Fruit fly (Drosophila melanogaster): ENCODE data around the gene SdhD.

SdhD gene

dm6 chr3R:23763015-23763414 is 2.6 kb upstream of the SdhD start, which contains the start of gene udt (continued):
- peak; percentile 18; the same call in 1 of the 2 replicates for TF ChIP-seq CG9932 (GFP tag; IDR thresholded peaks at IDR 0.05)
- TF ChIP-seq CG2712 (tag; optimal IDR thresholded peaks at IDR 0.05), result peak; percentile 13
- peak; percentile 26 for TF ChIP-seq CG14710 (tag; optimal IDR thresholded peaks at IDR 0.05)
- TF ChIP-seq CG1603 (tag; optimal IDR thresholded peaks at IDR 0.05), result peak; percentile 53
- peak; percentile 24 for TF ChIP-seq CG1647 (GFP tag; optimal IDR thresholded peaks at IDR 0.05)
- peak; percentile 55 for TF ChIP-seq CG15514 (GFP tag; optimal IDR thresholded peaks at IDR 0.05)
- TF ChIP-seq trem (tag; optimal IDR thresholded peaks at IDR 0.05), result peak; percentile 35
- TF ChIP-seq Hsf (GFP tag; optimal IDR thresholded peaks at IDR 0.05), result peak; percentile 1
- 0 out of 2 replicates have a peak, but pooled peaks have one; percentile 34 for TF ChIP-seq Dref (GFP tag; IDR thresholded peaks at IDR 0.05)
- TF ChIP-seq CG15073 (GFP tag; optimal IDR thresholded peaks at IDR 0.05), result no peak
- TF ChIP-seq schlank (tag; optimal IDR thresholded peaks at IDR 0.05), result no peak
- TF ChIP-seq Dfd (GFP tag; optimal IDR thresholded peaks at IDR 0.05), result no peak

- TF ChIP-seq bcd (GFP tag; optimal IDR thresholded peaks at IDR 0.05) (peak; percentile 99), Eip74EF (GFP tag; optimal IDR thresholded peaks at IDR 0.05) (peak in 1 of 2 experiments; percentile 98), CG10147 (GFP tag; optimal IDR thresholded peaks at IDR 0.05) (peak; percentile 98), CG7963 (GFP tag; IDR thresholded peaks at IDR 0.05; ENCODE audit: partially characterized antibody) (no peak), cato (GFP tag; optimal IDR thresholded peaks at IDR 0.05; ENCODE audit: borderline replicate concordance) (peak; percentile 98), CG34224 (GFP tag; IDR thresholded peaks at IDR 0.05; ENCODE audit: partially characterized antibody) (no peak), CG17359 (tag; optimal IDR thresholded peaks at IDR 0.05) (peak; percentile 98), Sox100B (GFP tag; optimal IDR thresholded peaks at IDR 0.05) (peak; percentile 100), repo (GFP tag; optimal IDR thresholded peaks at IDR 0.05) (peak; percentile 93), gfzf (GFP tag; optimal IDR thresholded peaks at IDR 0.05) (peak; percentile 32), Sin3A (optimal IDR thresholded peaks at IDR 0.05) (peak; percentile 69), CG1602 (GFP tag; optimal IDR thresholded peaks at IDR 0.05) (peak; percentile 99), en (GFP tag; optimal IDR thresholded peaks at IDR 0.05) (peak; percentile 92), slou (GFP tag; optimal IDR thresholded peaks at IDR 0.05) (peak; percentile 98), CG6175 (GFP tag; IDR thresholded peaks at IDR 0.05) (peak; percentile 87), CG10274 (GFP tag; optimal IDR thresholded peaks at IDR 0.05) (peak; percentile 94), CG31441 (GFP tag; IDR thresholded peaks at IDR 0.05) (peak; percentile 99), Atf3 (GFP tag; optimal IDR thresholded peaks at IDR 0.05) (peak; percentile 96), mld (GFP tag; IDR thresholded peaks at IDR 0.05; ENCODE audit: partially characterized antibody) (no peak), CG14667 (GFP tag; IDR thresholded peaks at IDR 0.05) (peak; percentile 93), HHEX (GFP tag; optimal IDR thresholded peaks at IDR 0.05) (peak; percentile 99), CG15479 (GFP tag; optimal IDR thresholded peaks at IDR 0.05) (peak; percentile 88), CG2678 (tag; optimal IDR thresholded peaks at IDR 0.05) (peak; percentile 99), lov (optimal IDR thresholded peaks at IDR 0.05) (no peak), lov (GFP tag; IDR thresholded peaks at IDR 0.05) (peak; percentile 87), Scr (GFP tag; IDR thresholded peaks at IDR 0.05; ENCODE audit: partially characterized antibody) (0 out of 2 replicates have a peak, but pooled peaks have one; percentile 26), slp2 (GFP tag; optimal IDR thresholded peaks at IDR 0.05) (peak; percentile 97), seq (GFP tag; IDR thresholded peaks at IDR 0.05) (peak; percentile 95), CG17568 (GFP tag; optimal IDR thresholded peaks at IDR 0.05) (no peak), wor (GFP tag; IDR thresholded peaks at IDR 0.05) (peak; percentile 94), CG14965 (GFP tag; optimal IDR thresholded peaks at IDR 0.05; ENCODE audit: borderline replicate concordance) (peak; percentile 70), Hr3 (GFP tag; optimal IDR thresholded peaks at IDR 0.05) (peak; percentile 99), CG8765 (GFP tag; IDR thresholded peaks at IDR 0.05) (peak; percentile 93), sna (GFP tag; IDR thresholded peaks at IDR 0.05; ENCODE audit: partially characterized antibody) (no peak), sim (GFP tag; IDR thresholded peaks at IDR 0.05) (peak; percentile 89), NfI (GFP tag; optimal IDR thresholded peaks at IDR 0.05) (peak; percentile 98)
These were observed 2.3 kb downstream of the SdhD start, which contains the start of the genes PTPMT1 and Hrd3 for dm6 chr3R:23757912-23758607. Gene PTPMT1 (plus strand): TSS chr3R:23758339. Gene Hrd3 (minus strand): TSS chr3R:23758557.

All from whole organism, embryonic.